Fruit fly (Drosophila melanogaster) whole organism, adult: Measurements from ENCODE around the gene Trim9.

Source experiments
- CG11617 ChIP-seq: fragments of 200-800 bp; sonication (Bioruptor generic); optimal IDR thresholded peaks from 2 replicates; lab custom pipeline; 2017; ENCODE audit warnings: mild to moderate bottlenecking, missing biosample characterization, missing genetic modification reagents, missing genetic modification characterization
- CG12768 ChIP-seq: fragments of 200-800 bp; sonication (Bioruptor generic); optimal IDR thresholded peaks from 2 replicates; lab custom pipeline; 2017; ENCODE audit warnings: missing biosample characterization, missing genetic modification characterization, mild to moderate bottlenecking, moderate library complexity, missing genetic modification reagents
- CG14711 ChIP-seq: fragments of 200-800 bp; sonication (Bioruptor generic); optimal IDR thresholded peaks from 2 replicates; lab custom pipeline; 2018; ENCODE audit warnings: missing biosample characterization, mild to moderate bottlenecking, missing genetic modification characterization, moderate library complexity
- CG1620 ChIP-seq: fragments of 200-800 bp; sonication (Bioruptor generic); optimal IDR thresholded peaks from 2 replicates; lab custom pipeline; 2016; ENCODE audit warnings: missing biosample characterization, missing genetic modification characterization
- CG5204 ChIP-seq: fragments of 200-800 bp; sonication (Bioruptor generic); optimal IDR thresholded peaks from 2 replicates; lab custom pipeline; 2016; ENCODE audit warnings: missing biosample characterization, missing genetic modification characterization
- CG7045 ChIP-seq: fragments of 200-800 bp; sonication (Bioruptor generic); optimal IDR thresholded peaks from 2 replicates; lab custom pipeline; 2017; ENCODE audit warnings: missing biosample characterization, mild to moderate bottlenecking, missing genetic modification characterization
- Clk ChIP-seq: fragments of 200-800 bp; sonication (Bioruptor generic); optimal IDR thresholded peaks from 2 replicates; lab custom pipeline; 2017; ENCODE audit warnings: missing biosample characterization, missing genetic modification characterization
- Crg-1 ChIP-seq: fragments of 200-800 bp; sonication (Bioruptor generic); optimal IDR thresholded peaks from 2 replicates; lab custom pipeline; 2016; ENCODE audit warnings: missing biosample characterization, missing genetic modification characterization
- Hr96 ChIP-seq: fragments of 200-800 bp; sonication (Bioruptor generic); optimal IDR thresholded peaks from 2 replicates; lab custom pipeline; 2016; ENCODE audit warnings: missing biosample characterization, missing genetic modification characterization
- Mnt ChIP-seq: fragments of 200-800 bp; sonication (Bioruptor generic); optimal IDR thresholded peaks from 2 replicates; lab custom pipeline; 2016; ENCODE audit warnings: missing biosample characterization, mild to moderate bottlenecking, missing genetic modification characterization
- bab1 ChIP-seq: fragments of 200-800 bp; sonication (Bioruptor generic); optimal IDR thresholded peaks from 3 replicates; lab custom pipeline; 2019; ENCODE audit warnings: missing biosample characterization, mild to moderate bottlenecking, missing genetic modification characterization, moderate library complexity
- cic ChIP-seq: fragments of 200-800 bp; sonication (Bioruptor generic); optimal IDR thresholded peaks from 2 replicates; lab custom pipeline; 2017; ENCODE audit warnings: missing biosample characterization, mild to moderate bottlenecking, missing genetic modification characterization, moderate library complexity
- cnc ChIP-seq, 2 experiments: fragments of >200 bp; optimal IDR thresholded peaks; 2 replicates each; lab custom pipeline; 2017
- kay ChIP-seq: fragments of 200-800 bp; sonication (Bioruptor generic); peaks from one replicate; lab custom pipeline; 2016; ENCODE audit warnings: missing biosample characterization, missing genetic modification characterization, borderline replicate concordance
- pad ChIP-seq: fragments of 200-800 bp; sonication (Bioruptor generic); optimal IDR thresholded peaks from 3 replicates; lab custom pipeline; 2017; ENCODE audit warnings: missing biosample characterization, missing genetic modification characterization, mild to moderate bottlenecking, moderate library complexity, missing genetic modification reagents
- tj ChIP-seq: fragments of 200-800 bp; sonication (Bioruptor generic); optimal IDR thresholded peaks from 3 replicates; lab custom pipeline; 2017; ENCODE audit warnings: missing biosample characterization, mild to moderate bottlenecking, missing genetic modification characterization, moderate library complexity
- toe ChIP-seq: fragments of 200-800 bp; sonication (Bioruptor generic); optimal IDR thresholded peaks from 2 replicates; lab custom pipeline; 2016; ENCODE audit warnings: missing biosample characterization, missing genetic modification characterization

Gene Trim9

DNA sequence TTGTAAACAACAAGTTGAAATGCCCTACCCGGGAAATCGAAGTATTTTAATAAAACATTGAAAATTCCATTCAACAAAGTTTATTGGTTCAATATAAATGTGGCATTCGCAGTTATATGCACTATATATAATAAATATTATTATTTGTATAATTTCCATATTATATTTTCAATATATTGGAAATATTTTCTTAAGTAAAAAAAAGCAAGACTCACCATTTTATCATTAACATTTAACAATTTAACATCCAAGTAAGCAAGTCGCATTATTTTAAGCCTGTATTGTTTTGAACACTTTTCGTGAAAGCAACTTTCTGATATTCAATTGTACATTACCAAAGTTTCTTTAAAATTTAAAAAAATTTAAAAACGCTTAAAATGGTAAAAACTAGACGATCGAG is 113.3 kb downstream of the Trim9 start, which contains the start of gene CG45690:
Gene CG45690, plus strand, starts transcription at position 301 of the 400 bp plus-strand sequence.
- TF ChIP-seq Mnt (GFP tag; lab: Kevin White, UChicago) (no peak), CG1620 (GFP tag; lab: Kevin White, UChicago) (no peak), CG11617 (no peak), bab1 (GFP tag; lab: Kevin White, UChicago) (no peak), CG7045 (GFP tag; lab: Kevin White, UChicago) (no peak)

DNA sequence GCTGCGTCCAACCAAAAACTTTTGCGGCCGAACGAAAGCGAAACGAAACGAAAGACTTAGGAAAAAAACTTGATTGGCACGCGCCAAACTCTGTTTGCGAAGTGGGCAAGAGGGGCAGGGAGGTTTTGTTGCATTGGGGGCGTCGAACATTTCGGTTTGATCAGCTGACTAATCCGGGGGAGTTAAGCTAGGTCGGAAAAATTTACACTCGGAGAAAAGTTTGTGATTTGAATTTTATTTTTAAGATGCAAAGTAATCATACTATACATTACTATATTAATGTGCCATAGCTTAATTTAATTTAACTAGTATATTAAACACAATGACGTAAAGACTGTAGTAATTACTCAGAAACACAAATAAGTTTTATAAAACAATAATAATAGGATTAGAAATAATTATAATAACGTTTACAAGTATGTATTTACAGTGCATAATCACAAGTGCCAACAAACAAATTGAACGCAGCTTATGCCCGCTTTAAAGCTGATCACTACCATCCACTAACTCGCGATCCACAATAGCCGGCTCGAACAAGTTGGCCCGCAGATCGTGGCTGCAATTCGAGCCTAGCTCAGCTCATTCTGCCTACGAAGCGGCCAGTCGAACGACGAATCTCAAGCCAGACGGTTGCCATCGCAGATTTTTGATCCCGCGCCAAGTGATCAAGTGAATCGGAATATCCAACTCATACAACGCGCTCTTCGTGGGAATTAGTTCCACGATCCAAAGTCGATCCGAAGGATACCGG is 117.0 kb downstream of the Trim9 start, which contains the start of gene CG31871:
Gene CG31871, plus strand, starts transcription at position 592 of the 751 bp plus-strand sequence.
- TF ChIP-seq CG14711 (tag; lab: Kevin White, UChicago) = no peak
- peak; percentile 22 for TF ChIP-seq CG7045 (GFP tag; lab: Kevin White, UChicago)
- TF ChIP-seq Mnt (GFP tag; lab: Kevin White, UChicago) = no peak

DNA sequence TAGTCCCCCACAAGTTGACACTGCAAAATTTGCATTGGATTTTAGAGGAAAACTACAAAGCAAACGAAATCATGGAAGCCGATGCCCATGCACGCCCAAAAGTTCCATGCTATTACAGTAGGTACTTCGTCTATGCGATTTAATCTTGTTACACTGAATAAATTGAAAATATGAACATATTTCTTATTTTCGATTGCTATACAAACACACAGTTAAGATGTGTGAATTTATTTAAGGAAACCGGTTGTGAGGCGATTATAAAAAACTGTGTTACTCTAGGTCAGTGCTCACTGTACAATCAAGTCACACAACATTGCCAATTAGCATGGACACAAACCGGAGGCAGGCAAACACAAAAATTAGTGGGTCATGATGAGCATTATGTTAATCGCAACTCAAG is 120.9 kb downstream of the Trim9 start:
- TF ChIP-seq CG14711 (tag; lab: Kevin White, UChicago) = no peak
- no peak for TF ChIP-seq Hr96 (GFP tag; lab: Kevin White, UChicago)
- no peak for TF ChIP-seq CG12768 (GFP tag; lab: Kevin White, UChicago)
- TF ChIP-seq pad (GFP tag; lab: Kevin White, UChicago) = no peak
- TF ChIP-seq Mnt (GFP tag; lab: Kevin White, UChicago) = no peak
- no peak for TF ChIP-seq cic
- no peak for TF ChIP-seq bab1 (GFP tag; lab: Kevin White, UChicago)
- TF ChIP-seq Crg-1 = no peak
- TF ChIP-seq CG5204 (GFP tag; lab: Kevin White, UChicago) = no peak

DNA sequence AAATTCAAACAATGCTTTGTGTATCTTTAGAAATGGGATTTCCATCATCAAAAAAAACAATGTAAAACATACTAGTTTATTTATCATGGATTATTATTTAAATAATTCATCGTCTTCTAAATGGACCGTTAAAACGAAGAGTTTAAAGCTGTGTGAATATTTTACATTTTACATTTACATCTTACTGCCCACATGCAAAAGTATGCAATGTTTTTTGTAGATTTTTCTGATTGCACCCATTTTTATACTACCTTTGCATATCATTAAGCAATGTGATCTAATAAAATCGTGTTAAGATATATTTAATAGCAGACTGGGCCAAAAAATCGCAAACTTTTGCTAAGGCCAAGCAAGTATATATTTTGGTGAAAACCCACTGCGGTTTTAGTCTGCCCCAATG is 126.8 kb downstream of the Trim9 start:
- no peak for TF ChIP-seq Hr96 (GFP tag; lab: Kevin White, UChicago)

DNA sequence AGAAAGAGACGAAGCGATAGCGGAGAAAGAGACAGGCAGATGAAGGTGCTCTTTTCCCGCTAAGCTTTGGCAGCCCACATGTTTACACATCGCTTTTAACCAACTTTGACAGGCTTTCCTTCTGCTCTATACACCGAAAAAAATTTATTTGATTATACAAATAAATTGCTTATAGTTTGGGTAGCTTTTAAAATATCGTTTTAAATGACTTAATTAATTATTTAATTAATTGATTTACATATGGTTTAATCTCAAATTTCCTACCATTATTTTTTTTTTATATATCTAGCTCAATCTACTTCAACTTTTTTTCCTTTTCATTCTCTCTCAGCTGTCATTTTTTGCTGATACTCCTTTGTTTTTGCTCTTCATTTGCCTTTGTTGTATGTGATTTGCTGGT is 128.3 kb downstream of the Trim9 start:
- TF ChIP-seq tj (GFP tag; lab: Kevin White, UChicago) = no peak
- TF ChIP-seq CG7045 (GFP tag; lab: Kevin White, UChicago) = no peak
- TF ChIP-seq CG11617 = no peak
- no peak for TF ChIP-seq cic
- TF ChIP-seq Hr96 (GFP tag; lab: Kevin White, UChicago) = no peak
- no peak for TF ChIP-seq CG5204 (GFP tag; lab: Kevin White, UChicago)
- no peak for TF ChIP-seq kay (GFP tag; lab: Kevin White, UChicago)
- no peak for TF ChIP-seq CG1620 (GFP tag; lab: Kevin White, UChicago)
- no peak for TF ChIP-seq toe (GFP tag; lab: Kevin White, UChicago)
- no peak for TF ChIP-seq CG12768 (GFP tag; lab: Kevin White, UChicago)
- TF ChIP-seq Mnt (GFP tag; lab: Kevin White, UChicago) = no peak
- no peak for TF ChIP-seq bab1 (GFP tag; lab: Kevin White, UChicago)

DNA sequence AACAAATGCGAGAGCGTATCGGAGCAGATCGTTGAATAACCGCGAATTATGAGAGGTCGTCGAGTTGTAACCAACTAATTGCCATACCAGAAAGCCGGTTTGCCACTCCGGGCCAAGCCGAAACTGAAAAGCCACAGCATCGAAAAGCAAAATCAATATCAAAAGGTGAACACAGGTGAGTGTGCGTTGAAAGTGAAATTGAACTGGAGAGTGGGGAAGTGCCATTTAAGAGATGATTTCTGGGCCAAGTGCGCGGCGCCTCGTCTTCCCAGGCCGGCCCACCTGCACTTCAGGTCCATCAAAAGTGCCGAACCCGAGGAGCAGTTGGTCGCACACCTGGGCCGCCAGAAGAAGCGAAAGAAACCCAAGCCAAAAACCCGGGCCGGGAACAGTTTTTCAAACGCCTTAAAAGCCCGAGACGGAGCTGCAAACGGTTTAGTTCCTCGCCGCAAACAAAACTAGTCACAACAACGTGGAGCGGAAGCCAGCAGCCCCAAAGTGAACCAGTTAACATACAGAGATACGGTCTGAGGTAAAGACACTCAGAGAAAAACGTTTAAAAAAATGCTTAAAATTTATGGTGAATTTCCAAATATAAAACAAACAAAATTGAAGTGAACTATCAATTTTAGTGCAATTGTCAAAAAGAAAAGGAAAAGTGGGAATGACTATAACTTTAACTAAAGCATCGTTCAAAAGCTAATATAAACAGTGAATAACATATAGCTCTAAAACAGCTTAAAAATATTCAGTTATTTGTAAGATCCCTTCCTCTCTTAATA is 132.4 kb downstream of the Trim9 start, which contains the start of gene CG17104:
Gene CG17104, plus strand, starts transcription at position 266 of the 782 bp plus-strand sequence.
- no peak for TF ChIP-seq cnc (optimal IDR thresholded peaks at IDR 0.05; lab: Kevin White, UChicago)
- TF ChIP-seq Clk (GFP tag; lab: Kevin White, UChicago) = no peak
- TF ChIP-seq cic = no peak
- no peak for TF ChIP-seq pad (GFP tag; lab: Kevin White, UChicago)
- TF ChIP-seq tj (GFP tag; lab: Kevin White, UChicago) = no peak
- no peak for TF ChIP-seq CG1620 (GFP tag; lab: Kevin White, UChicago)
- TF ChIP-seq CG12768 (GFP tag; lab: Kevin White, UChicago) = no peak
